Worm (Caenorhabditis elegans): ENCODE data around the gene F46C5.2.

The F46C5.2 gene

DNA sequence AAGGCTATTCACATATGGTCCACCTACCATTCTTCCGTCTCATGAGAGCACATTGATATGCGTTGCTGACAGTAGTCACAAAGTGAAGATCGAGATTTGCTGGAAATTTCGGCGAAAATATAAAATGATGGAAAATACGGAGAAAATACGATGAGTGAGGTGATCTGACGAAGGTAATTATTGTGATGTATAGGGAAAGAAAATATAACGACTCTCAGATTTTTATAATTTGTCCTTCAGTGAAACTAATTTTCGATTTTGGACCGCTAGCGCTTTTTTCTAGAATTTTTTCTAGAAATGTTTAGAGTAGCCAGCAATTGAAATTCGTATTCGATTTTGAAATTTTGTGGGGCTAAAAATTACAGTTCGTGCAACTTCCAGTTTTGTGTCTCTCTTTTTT is at the start of gene F46C5.2:
F46C5.2 (minus strand) TSS at position 101 of the 400 bp plus-strand sequence.
- no peak for TF ChIP-seq peb-1 (tag; optimal IDR thresholded peaks at IDR 0.05)
- TF ChIP-seq sma-3 (GFP tag; optimal IDR thresholded peaks at IDR 0.05), result no peak
- no peak for TF ChIP-seq nhr-77 (tag; optimal IDR thresholded peaks at IDR 0.05)
- TF ChIP-seq ceh-16 (tag; optimal IDR thresholded peaks at IDR 0.05), result no peak
- no peak for TF ChIP-seq nhr-23 (tag; optimal IDR thresholded peaks at IDR 0.05)
- no peak for TF ChIP-seq sem-4 (tag; optimal IDR thresholded peaks at IDR 0.05)
- TF ChIP-seq unc-55 (GFP tag; optimal IDR thresholded peaks at IDR 0.05), result no peak
- TF ChIP-seq ztf-4 (tag; optimal IDR thresholded peaks at IDR 0.05), result no peak
- no peak for TF ChIP-seq elt-3 (tag; optimal IDR thresholded peaks at IDR 0.05)
- no peak for TF ChIP-seq nhr-129 (tag; optimal IDR thresholded peaks at IDR 0.05)

DNA sequence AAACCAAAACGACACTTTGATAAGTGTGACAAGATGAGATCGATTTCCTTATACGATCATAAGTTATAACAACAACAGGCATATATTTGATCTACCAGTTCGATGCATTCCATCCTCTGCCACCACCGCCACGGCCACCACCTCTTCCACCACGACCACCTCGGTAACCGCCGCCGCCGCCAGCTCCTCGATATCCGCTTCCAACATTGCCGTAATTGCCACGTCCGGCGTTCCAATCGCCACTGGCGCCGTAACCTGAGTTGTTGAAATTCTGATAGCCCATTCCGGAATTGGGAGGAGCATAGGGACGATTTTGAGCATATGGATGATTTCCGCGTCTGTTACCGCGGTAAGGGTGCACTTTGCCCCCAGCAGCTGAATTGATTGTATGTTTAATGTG is 49.4 kb upstream of the F46C5.2 start:
- TF ChIP-seq unc-39 (tag; optimal IDR thresholded peaks at IDR 0.05), result no peak

DNA sequence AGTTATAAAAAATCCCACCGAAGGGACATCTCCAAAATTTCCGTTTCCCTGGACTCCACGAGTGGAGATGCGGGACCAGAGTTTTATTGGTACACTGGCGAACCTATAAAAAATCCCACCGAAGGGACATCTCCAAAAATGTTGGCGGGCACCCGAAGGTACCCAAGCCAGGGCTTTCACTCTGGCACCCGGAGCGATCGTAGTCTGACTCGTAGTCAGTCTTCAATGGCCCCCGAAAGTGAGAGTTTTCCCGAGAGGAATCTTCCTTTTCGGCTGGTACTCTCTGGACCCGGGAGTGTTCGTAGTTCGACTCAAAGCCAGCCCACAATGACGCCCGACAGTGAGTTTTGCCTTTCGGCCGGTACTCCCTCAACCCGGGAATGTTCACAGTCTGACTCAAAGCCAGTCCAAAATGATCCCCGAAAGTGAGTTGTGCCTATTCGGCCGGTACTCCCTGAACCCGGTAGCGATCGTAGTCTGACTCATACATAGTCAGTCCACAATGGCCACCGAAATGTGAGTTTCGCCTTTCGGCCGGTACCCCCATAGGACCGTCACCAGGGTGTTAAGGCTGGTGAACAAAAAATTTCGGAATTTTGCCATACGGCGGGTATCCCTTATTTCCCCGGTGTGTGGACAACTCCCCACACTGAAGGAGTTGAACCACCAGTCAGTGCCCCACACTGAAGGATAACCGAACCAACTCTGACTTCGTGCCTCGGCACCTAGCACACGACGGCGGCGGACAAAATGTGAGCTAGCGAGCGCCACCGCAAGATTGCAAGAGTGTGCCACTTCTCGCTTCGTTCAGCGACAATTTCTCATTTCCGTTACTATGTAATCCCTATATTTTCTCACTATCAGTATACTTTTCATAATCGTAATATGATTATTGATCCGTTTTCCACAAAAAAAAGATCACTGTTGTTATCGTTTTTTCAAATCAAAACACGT is 48.2 kb upstream of the F46C5.2 start:
- no peak for TF ChIP-seq mbf-1 (tag; optimal IDR thresholded peaks at IDR 0.05)
- no peak for TF ChIP-seq lsy-2 (tag; optimal IDR thresholded peaks at IDR 0.05)
- TF ChIP-seq snpc-4 (tag; optimal IDR thresholded peaks at IDR 0.05), result peak; percentile 67
- no peak for TF ChIP-seq nhr-25 (tag; optimal IDR thresholded peaks at IDR 0.05)
- TF ChIP-seq ZK546.5 (tag; optimal IDR thresholded peaks at IDR 0.05), result no peak
- no peak for TF ChIP-seq nhr-21 (tag; optimal IDR thresholded peaks at IDR 0.05)
- TF ChIP-seq Y55F3AM.14 (GFP tag; optimal IDR thresholded peaks at IDR 0.05), result no peak

DNA sequence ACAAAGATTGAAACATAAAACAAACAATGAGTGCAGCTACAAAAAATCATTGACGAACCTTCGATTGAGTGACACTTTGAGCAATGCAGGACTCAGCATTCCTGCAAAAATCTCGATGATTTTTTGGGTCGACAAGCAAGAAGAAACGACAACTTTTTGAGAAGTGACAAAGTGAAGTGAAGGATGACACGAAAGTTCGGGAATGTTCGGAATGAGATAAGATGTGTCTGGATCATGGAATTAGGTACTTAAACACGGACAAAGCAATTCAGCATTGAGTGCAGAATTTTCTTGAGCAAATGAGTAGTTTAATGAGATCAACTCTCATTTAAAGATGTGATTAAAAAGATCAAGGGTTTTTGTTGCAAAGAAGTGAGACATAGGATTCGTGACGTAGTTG is 44.8 kb upstream of the F46C5.2 start, which contains the start of gene T07D4.2:
T07D4.2 (minus strand) TSS at position 101 of the 400 bp plus-strand sequence.
- TF ChIP-seq sem-4 (tag; optimal IDR thresholded peaks at IDR 0.05), result no peak
- TF ChIP-seq nhr-25 (tag; optimal IDR thresholded peaks at IDR 0.05), result no peak
- no peak for TF ChIP-seq lin-39 (tag; optimal IDR thresholded peaks at IDR 0.05)
- no peak for TF ChIP-seq nhr-21 (tag; optimal IDR thresholded peaks at IDR 0.05)
- TF ChIP-seq peb-1 (tag; optimal IDR thresholded peaks at IDR 0.05), result no peak
- TF ChIP-seq nhr-10 (tag; optimal IDR thresholded peaks at IDR 0.05), result no peak
- no peak for TF ChIP-seq nhr-11 (tag; optimal IDR thresholded peaks at IDR 0.05)
- no peak for TF ChIP-seq ztf-1 (GFP tag; conservative IDR thresholded peaks at IDR 0.05)
- no peak for TF ChIP-seq egl-27 (tag; optimal IDR thresholded peaks at IDR 0.05)
- no peak for TF ChIP-seq sma-3 (GFP tag; optimal IDR thresholded peaks at IDR 0.05)
- no peak for TF ChIP-seq nhr-6 (tag; optimal IDR thresholded peaks at IDR 0.05)

DNA sequence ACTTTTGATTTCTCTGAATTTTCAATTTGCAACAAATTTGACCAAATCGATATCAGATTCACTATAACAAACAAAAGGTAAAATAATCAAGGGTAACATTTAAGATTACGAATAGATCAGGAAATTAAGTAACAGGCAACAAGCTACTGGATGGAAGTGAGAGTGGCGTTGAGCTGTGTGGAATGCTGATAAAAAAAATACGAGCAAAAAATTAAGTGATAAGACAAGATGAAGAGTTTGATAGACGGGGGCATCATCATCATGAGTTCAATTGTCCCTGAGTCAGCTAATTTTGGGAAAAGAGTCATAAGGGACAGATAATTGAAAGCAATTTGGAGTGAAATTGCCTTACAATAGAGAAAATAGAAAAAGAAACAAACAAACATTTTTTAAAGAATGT is 37.8 kb upstream of the F46C5.2 start:
- TF ChIP-seq dmd-4 (tag; optimal IDR thresholded peaks at IDR 0.05) (no peak), fos-1 (tag; optimal IDR thresholded peaks at IDR 0.05) (peak; percentile 93), ztf-11 (tag; optimal IDR thresholded peaks at IDR 0.05) (no peak), ceh-82 (tag; optimal IDR thresholded peaks at IDR 0.05) (no peak), nhr-21 (tag; optimal IDR thresholded peaks at IDR 0.05) (no peak), ZK546.5 (tag; optimal IDR thresholded peaks at IDR 0.05) (no peak), crh-2 (tag; optimal IDR thresholded peaks at IDR 0.05) (peak; percentile 9)

DNA sequence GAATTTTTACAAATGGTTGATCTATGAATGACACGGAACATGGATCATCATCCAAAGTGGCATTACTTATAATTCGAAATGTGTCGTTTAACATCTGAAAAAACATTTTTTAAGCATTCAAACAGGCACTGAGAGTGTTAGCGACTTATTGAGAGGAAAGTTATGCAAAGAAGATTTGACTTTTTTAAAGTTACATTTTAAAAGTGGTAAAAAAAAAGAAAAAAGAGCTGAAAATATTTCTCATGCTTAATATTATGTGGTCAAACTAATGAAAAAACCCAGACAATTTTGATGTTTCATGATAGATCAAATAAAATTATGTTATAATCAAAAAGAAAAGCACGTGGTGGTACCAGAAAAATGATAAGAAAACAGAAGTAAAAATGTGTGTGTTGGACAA is 36.0 kb upstream of the F46C5.2 start, which contains the start of gene npr-20:
npr-20 (minus strand) TSS at position 101 of the 400 bp plus-strand sequence.
- TF ChIP-seq mdl-1 (tag; optimal IDR thresholded peaks at IDR 0.05) (no peak), nhr-237 (tag; optimal IDR thresholded peaks at IDR 0.05) (no peak), nhr-77 (tag; optimal IDR thresholded peaks at IDR 0.05) (no peak), C34F6.9 (tag; optimal IDR thresholded peaks at IDR 0.05) (no peak), egl-27 (tag; optimal IDR thresholded peaks at IDR 0.05) (no peak), ceh-16 (tag; optimal IDR thresholded peaks at IDR 0.05) (no peak), Y55F3AM.14 (GFP tag; optimal IDR thresholded peaks at IDR 0.05) (no peak), R02D3.7 (tag; optimal IDR thresholded peaks at IDR 0.05) (no peak), ztf-4 (tag; optimal IDR thresholded peaks at IDR 0.05) (no peak), mbf-1 (tag; optimal IDR thresholded peaks at IDR 0.05) (no peak), nhr-6 (tag; optimal IDR thresholded peaks at IDR 0.05) (no peak)

All from whole organism, L2 larva.